Worm (Caenorhabditis elegans): ENCODE measurements around the gene srh-252.

srh-252 gene

ce11 chrV:17241278-17241661 lies 18.1 kb upstream of the srh-252 start:
- TF ChIP-seq snpc-4 (GFP tag; optimal IDR thresholded peaks at IDR 0.05) = no peak
- peak in 1 of 4 experiments; percentile 19 for TF ChIP-seq snpc-4 (tag; optimal IDR thresholded peaks at IDR 0.05)
- peak; percentile 71 for TF ChIP-seq nhr-80 (tag; optimal IDR thresholded peaks at IDR 0.05)
- no peak for TF ChIP-seq aptf-3 (GFP tag; IDR thresholded peaks at IDR 0.05)

ce11 chrV:17240579-17241277 lies 17.5 kb upstream of the srh-252 start:
- TF ChIP-seq sea-2 (GFP tag; IDR thresholded peaks at IDR 0.05) = 0 out of 2 replicates have a peak, but pooled peaks have one; percentile 45
- no peak for TF ChIP-seq F57A8.1 (GFP tag; optimal IDR thresholded peaks at IDR 0.05)
- 0 out of 2 replicates have a peak, but pooled peaks have one; percentile 13 for TF ChIP-seq F37B4.10 (GFP tag; IDR thresholded peaks at IDR 0.05)
- TF ChIP-seq zfh-2 (GFP tag; conservative IDR thresholded peaks at IDR 0.05) = peak; percentile 82

- TF ChIP-seq tbx-9 (tag; optimal IDR thresholded peaks at IDR 0.05; ENCODE audit: borderline replicate concordance) = no peak
- TF ChIP-seq K12H6.12 (tag; optimal IDR thresholded peaks at IDR 0.05) = no peak
- peak; percentile 55 for TF ChIP-seq nhr-80 (tag; optimal IDR thresholded peaks at IDR 0.05)
- TF ChIP-seq mel-28 (tag; optimal IDR thresholded peaks at IDR 0.05; ENCODE audit: borderline replicate concordance) = no peak
Measured at ce11 chrV:17238799-17239198, 15.6 kb upstream of the srh-252 start, which contains the start of gene T19C9.8. Gene T19C9.8, plus strand, starts transcription at chrV:17239097.

ce11 chrV:17236345-17236744 lies 13.1 kb upstream of the srh-252 start, which contains the start of gene T19C9.10:
Gene T19C9.10, plus strand, starts transcription at chrV:17236592.
- TF ChIP-seq ztf-25 (GFP tag; IDR thresholded peaks at IDR 0.05) (no peak), Y53F4B.3 (GFP tag; IDR thresholded peaks at IDR 0.05) (no peak), F55B11.4 (tag; optimal IDR thresholded peaks at IDR 0.05; ENCODE audit: borderline replicate concordance, insufficient read depth) (no peak), atf-7 (tag; optimal IDR thresholded peaks at IDR 0.05) (no peak), lin-26 (GFP tag; IDR thresholded peaks at IDR 0.05) (no peak), lin-35 (GFP tag; optimal IDR thresholded peaks at IDR 0.05) (no peak), aptf-3 (GFP tag; IDR thresholded peaks at IDR 0.05) (no peak)

DNA sequence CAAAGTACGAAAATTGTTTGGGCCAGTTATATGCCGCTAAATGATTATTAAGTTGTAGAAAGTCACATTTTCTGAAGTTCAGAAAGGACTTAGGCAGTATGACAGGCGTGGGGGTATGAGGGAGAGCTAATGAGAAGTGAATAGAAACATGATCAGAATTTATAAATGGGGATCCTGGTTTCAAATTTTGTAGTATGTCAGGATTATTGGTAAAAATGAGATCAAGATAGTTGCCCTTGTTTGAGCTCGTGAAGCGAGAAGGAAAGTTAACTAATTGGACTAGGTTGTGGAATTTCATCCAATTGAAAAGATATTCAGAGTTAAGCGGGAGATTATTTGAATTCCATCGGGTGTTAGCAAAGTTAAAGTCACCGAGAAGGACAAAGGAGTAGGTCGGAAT lies 9.2 kb upstream of the srh-252 start:
- TF ChIP-seq B0336.3 (GFP tag; IDR thresholded peaks at IDR 0.05) (no peak), K11D2.4 (GFP tag; IDR thresholded peaks at IDR 0.05) (no peak), C17E4.6 (GFP tag; IDR thresholded peaks at IDR 0.05) (no peak), chd-7 (tag; optimal IDR thresholded peaks at IDR 0.05) (no peak), athp-1 (tag; optimal IDR thresholded peaks at IDR 0.05) (no peak), nhr-27 (tag; optimal IDR thresholded peaks at IDR 0.05) (no peak), ztf-3 (GFP tag; optimal IDR thresholded peaks at IDR 0.05) (no peak), nhr-120 (GFP tag; IDR thresholded peaks at IDR 0.05) (no peak), lin-26 (GFP tag; IDR thresholded peaks at IDR 0.05) (no peak), ztf-18 (tag; optimal IDR thresholded peaks at IDR 0.05) (no peak), hlh-26 (GFP tag; conservative IDR thresholded peaks at IDR 0.05) (no peak), ztf-28 (GFP tag; IDR thresholded peaks at IDR 0.05) (no peak), ztf-22 (GFP tag; optimal IDR thresholded peaks at IDR 0.05) (no peak)

ce11 chrV:17226119-17226518 lies 2.9 kb upstream of the srh-252 start, which contains the start of gene srh-112:
Gene srh-112, minus strand, starts transcription at chrV:17226219.
- no peak for TF ChIP-seq xnd-1 (tag; optimal IDR thresholded peaks at IDR 0.05)
- no peak for TF ChIP-seq ztf-3 (GFP tag; optimal IDR thresholded peaks at IDR 0.05)
- TF ChIP-seq cebp-1 (GFP tag; IDR thresholded peaks at IDR 0.05) = no peak
- no peak for TF ChIP-seq cebp-1 (tag; optimal IDR thresholded peaks at IDR 0.05)
- TF ChIP-seq attf-5 (GFP tag; optimal IDR thresholded peaks at IDR 0.05) = no peak
- no peak for TF ChIP-seq rpc-1 (optimal IDR thresholded peaks at IDR 0.05)
- TF ChIP-seq rpc-1 (tag; optimal IDR thresholded peaks at IDR 0.05) = no peak
- no peak for TF ChIP-seq fkh-3 (tag; optimal IDR thresholded peaks at IDR 0.05)
- TF ChIP-seq lsy-27 (tag; optimal IDR thresholded peaks at IDR 0.05; ENCODE audit: borderline replicate concordance, insufficient read depth) = no peak
- TF ChIP-seq lag-1 (GFP tag; IDR thresholded peaks at IDR 0.05) = no peak
- TF ChIP-seq unc-62 (GFP tag; optimal IDR thresholded peaks at IDR 0.05) = no peak
- no peak for TF ChIP-seq akir-1 (GFP tag; optimal IDR thresholded peaks at IDR 0.05)
- no peak for TF ChIP-seq ceh-79 (tag; optimal IDR thresholded peaks at IDR 0.05)
- no peak for TF ChIP-seq lin-54 (GFP tag; optimal IDR thresholded peaks at IDR 0.05)
